Worm (Caenorhabditis elegans): ENCODE measurements around the gene acl-6.

DNA sequence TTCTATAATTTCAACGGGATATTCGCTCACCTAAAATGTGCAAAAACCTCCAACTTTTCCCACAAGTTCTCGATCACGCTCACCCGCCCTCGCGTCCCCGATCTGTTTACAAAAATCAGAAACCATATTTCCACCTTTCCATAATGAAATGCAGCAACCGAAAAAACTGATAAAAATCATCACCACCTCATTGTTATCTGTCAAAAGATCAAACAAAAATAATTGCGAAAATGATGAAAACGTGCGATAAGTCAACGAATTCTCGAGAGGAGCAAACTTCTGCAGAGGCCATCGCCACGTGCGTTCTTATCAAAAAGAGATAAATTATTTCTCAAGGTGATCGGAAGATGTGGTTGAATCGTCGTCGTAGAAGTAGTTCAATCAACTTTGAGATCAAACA lies 8.2 kb upstream of the acl-6 start:
- TF ChIP-seq ekl-4 (GFP tag; IDR thresholded peaks at IDR 0.05) (no peak), F10E7.11 (tag; optimal IDR thresholded peaks at IDR 0.05) (no peak), Y95B8A.8 (GFP tag; IDR thresholded peaks at IDR 0.05) (no peak), nhr-90 (tag; optimal IDR thresholded peaks at IDR 0.05) (no peak)
